Worm (Caenorhabditis elegans): ENCODE data around the gene C56G2.22.

C56G2.22 gene

ce11 chrIII:6344737-6345136, 1.5 kb upstream of the C56G2.22 start (continued):
- TF ChIP-seq gei-8 (GFP tag; optimal IDR thresholded peaks at IDR 0.05): no peak
- TF ChIP-seq F37D6.2 (tag; optimal IDR thresholded peaks at IDR 0.05): peak; percentile 38
- TF ChIP-seq madf-5 (GFP tag; IDR thresholded peaks at IDR 0.05): no peak
- TF ChIP-seq ama-1 (optimal IDR thresholded peaks at IDR 0.05): peak; percentile 25
- peak; percentile 38 for TF ChIP-seq nhr-10 (tag; optimal IDR thresholded peaks at IDR 0.05)
- no peak for TF ChIP-seq vab-7 (GFP tag; IDR thresholded peaks at IDR 0.05)
- peak in 1 of 2 experiments; percentile 78 for TF ChIP-seq mdl-1 (tag; optimal IDR thresholded peaks at IDR 0.05)
- TF ChIP-seq mdt-29 (GFP tag; IDR thresholded peaks at IDR 0.05): peak; percentile 58; the same call in 1 of the 2 replicates
- no peak for TF ChIP-seq spr-3 (GFP tag; optimal IDR thresholded peaks at IDR 0.05)
- peak; percentile 37 for TF ChIP-seq ztf-7 (tag; optimal IDR thresholded peaks at IDR 0.05)
- peak; percentile 59 for TF ChIP-seq dve-1 (tag; optimal IDR thresholded peaks at IDR 0.05; ENCODE audit: insufficient read depth)
- TF ChIP-seq pqm-1 (tag; optimal IDR thresholded peaks at IDR 0.05): no peak
- TF ChIP-seq R02D3.7 (tag; optimal IDR thresholded peaks at IDR 0.05): no peak
- no peak for TF ChIP-seq aly-2 (tag; optimal IDR thresholded peaks at IDR 0.05)
- no peak for TF ChIP-seq Y5F2A.4 (GFP tag; optimal IDR thresholded peaks at IDR 0.05)
- peak; percentile 55 for TF ChIP-seq T20F7.1 (GFP tag; optimal IDR thresholded peaks at IDR 0.05)
- TF ChIP-seq nhr-111 (GFP tag; optimal IDR thresholded peaks at IDR 0.05): no peak
- TF ChIP-seq daf-8 (GFP tag; IDR thresholded peaks at IDR 0.05): no peak
- no peak for TF ChIP-seq fos-1 (tag; optimal IDR thresholded peaks at IDR 0.05)
- peak; percentile 65; the same call in 1 of the 2 replicates for TF ChIP-seq pha-4 (GFP tag; IDR thresholded peaks at IDR 0.05)
- TF ChIP-seq pha-4 (tag; optimal IDR thresholded peaks at IDR 0.05): peak; percentile 8
- TF ChIP-seq F49E8.2 (tag; optimal IDR thresholded peaks at IDR 0.05; ENCODE audit: borderline replicate concordance): peak; percentile 61
- peak; percentile 63 for TF ChIP-seq rbr-2 (tag; optimal IDR thresholded peaks at IDR 0.05)
- TF ChIP-seq zag-1 (tag; optimal IDR thresholded peaks at IDR 0.05): no peak
- TF ChIP-seq daf-16 (GFP tag; optimal IDR thresholded peaks at IDR 0.05): peak in 1 of 2 experiments; percentile 66
- peak; percentile 64 for TF ChIP-seq daf-16 (tag; optimal IDR thresholded peaks at IDR 0.05)
- peak; percentile 81 for TF ChIP-seq hmg-1.1 (GFP tag; IDR thresholded peaks at IDR 0.05)
- TF ChIP-seq nhr-11 (tag; optimal IDR thresholded peaks at IDR 0.05): peak; percentile 78
- peak; percentile 71 for TF ChIP-seq nhr-25 (tag; optimal IDR thresholded peaks at IDR 0.05; ENCODE audit: borderline replicate concordance, insufficient read depth)
- TF ChIP-seq duxl-1 (tag; optimal IDR thresholded peaks at IDR 0.05; ENCODE audit: poor library complexity): no peak
- peak in 1 of 2 experiments; percentile 14 for TF ChIP-seq ZK546.5 (tag; optimal IDR thresholded peaks at IDR 0.05)
- peak; percentile 56 for TF ChIP-seq mxl-3 (GFP tag; optimal IDR thresholded peaks at IDR 0.05)
- no peak for TF ChIP-seq nhr-41 (GFP tag; IDR thresholded peaks at IDR 0.05)
- no peak for TF ChIP-seq php-3 (GFP tag; IDR thresholded peaks at IDR 0.05)
- no peak for TF ChIP-seq ctbp-1 (GFP tag; IDR thresholded peaks at IDR 0.05)
- peak; percentile 58; the same call in 1 of the 2 replicates for TF ChIP-seq madf-9 (GFP tag; conservative IDR thresholded peaks at IDR 0.05)
- TF ChIP-seq set-16 (GFP tag; IDR thresholded peaks at IDR 0.05): no peak
- no peak for TF ChIP-seq unc-39 (tag; optimal IDR thresholded peaks at IDR 0.05)
- TF ChIP-seq T26A8.4 (GFP tag; IDR thresholded peaks at IDR 0.05): peak; percentile 66
- TF ChIP-seq lin-39 (tag; optimal IDR thresholded peaks at IDR 0.05): no peak
- TF ChIP-seq ceh-44 (GFP tag; IDR thresholded peaks at IDR 0.05): no peak
- peak; percentile 45 for TF ChIP-seq nhr-6 (tag; optimal IDR thresholded peaks at IDR 0.05)
- peak; percentile 69 for TF ChIP-seq dmd-6 (GFP tag; IDR thresholded peaks at IDR 0.05)
- TF ChIP-seq unc-130 (GFP tag; optimal IDR thresholded peaks at IDR 0.05): peak; percentile 34
- no peak for TF ChIP-seq dmd-8 (GFP tag; IDR thresholded peaks at IDR 0.05)
- TF ChIP-seq F10B5.3 (tag; optimal IDR thresholded peaks at IDR 0.05): no peak
- TF ChIP-seq lin-1 (GFP tag; IDR thresholded peaks at IDR 0.05): no peak
- TF ChIP-seq hif-1 (tag; optimal IDR thresholded peaks at IDR 0.05): peak in 1 of 2 experiments; percentile 57

Data from whole organism, L4 larva.